Fruit fly (Drosophila melanogaster): ENCODE results near the gene Nepl19.
A peak's percentile ranks its signal among the peaks of the same experiment; 100 is the strongest.

Gene Nepl19

DNA sequence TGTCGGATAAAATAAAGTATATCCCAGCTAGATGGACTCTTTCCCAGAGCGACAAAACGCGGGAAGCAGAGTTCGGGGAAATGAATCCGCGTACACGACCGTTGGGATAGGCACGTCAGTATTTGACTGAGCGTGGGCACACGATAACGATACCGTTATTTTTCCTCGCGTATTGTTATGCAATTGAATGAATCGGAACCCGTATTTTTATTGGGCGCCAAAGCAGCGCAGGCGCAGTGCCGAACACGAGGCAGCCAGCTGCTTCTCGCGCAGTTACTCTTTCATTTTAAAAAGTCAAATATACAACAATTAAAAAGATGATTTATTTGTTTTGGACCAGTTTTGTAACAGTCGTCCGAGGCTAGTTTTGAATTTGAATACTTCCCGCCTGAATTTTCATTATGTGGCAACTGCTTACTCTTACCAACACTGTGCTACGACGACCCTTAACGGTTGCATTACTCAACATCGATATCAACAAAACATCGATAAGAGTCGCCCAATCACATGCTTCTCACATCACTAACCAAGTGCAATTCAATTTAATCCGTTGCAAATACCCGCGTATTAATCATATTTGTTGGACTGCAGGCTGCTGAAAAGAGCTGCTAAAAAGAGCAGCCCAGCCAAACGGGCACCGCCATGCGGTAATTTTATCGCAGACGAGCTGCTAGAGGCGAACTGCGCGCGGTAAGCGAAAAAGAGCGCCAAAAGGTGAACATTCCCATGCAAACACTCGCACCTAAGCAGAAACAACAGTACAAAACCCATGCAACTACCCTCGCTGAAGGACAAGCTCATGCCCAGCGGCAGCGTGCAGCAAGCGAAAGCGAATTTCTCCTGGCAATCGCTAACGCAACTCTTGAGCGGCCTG, 7.9 kb upstream of the Nepl19 start, which contains the start of the genes CG33203 and Doa (continued):
- TF ChIP-seq Sox102F (GFP tag; optimal IDR thresholded peaks at IDR 0.05) (no peak), Eip74EF (GFP tag; optimal IDR thresholded peaks at IDR 0.05) (no peak), CG17829 (tag; optimal IDR thresholded peaks at IDR 0.05) (peak; percentile 46), CG15514 (GFP tag; optimal IDR thresholded peaks at IDR 0.05) (peak; percentile 68), dan (GFP tag; IDR thresholded peaks at IDR 0.05) (no peak), Myb (GFP tag; optimal IDR thresholded peaks at IDR 0.05) (peak; percentile 98), D (optimal IDR thresholded peaks at IDR 0.05) (no peak), D (GFP tag; optimal IDR thresholded peaks at IDR 0.05) (no peak), CG32532 (GFP tag; IDR thresholded peaks at IDR 0.05) (peak; percentile 44; the same call in 1 of the 2 replicates), zf30C (GFP tag; optimal IDR thresholded peaks at IDR 0.05) (no peak), Dp (GFP tag; optimal IDR thresholded peaks at IDR 0.05) (peak; percentile 98), sim (GFP tag; IDR thresholded peaks at IDR 0.05) (no peak), Rfx (GFP tag; IDR thresholded peaks at IDR 0.05) (peak; percentile 71), CG7839 (tag; optimal IDR thresholded peaks at IDR 0.05) (peak; percentile 6), pb (GFP tag; optimal IDR thresholded peaks at IDR 0.05) (no peak), lov (optimal IDR thresholded peaks at IDR 0.05) (no peak), lov (GFP tag; IDR thresholded peaks at IDR 0.05) (no peak), ATbp (GFP tag; optimal IDR thresholded peaks at IDR 0.05) (no peak), luna (GFP tag; optimal IDR thresholded peaks at IDR 0.05) (no peak), CG13287 (GFP tag; IDR thresholded peaks at IDR 0.05; ENCODE audit: partially characterized antibody) (peak; percentile 90), sima (GFP tag; optimal IDR thresholded peaks at IDR 0.05) (peak; percentile 39), br (optimal IDR thresholded peaks at IDR 0.05) (no peak), wdn (GFP tag; IDR thresholded peaks at IDR 0.05) (no peak), knrl (GFP tag; IDR thresholded peaks at IDR 0.05; ENCODE audit: partially characterized antibody) (peak; percentile 90), CG33557 (GFP tag; optimal IDR thresholded peaks at IDR 0.05) (no peak), CG17912 (GFP tag; optimal IDR thresholded peaks at IDR 0.05) (no peak), oc (tag; optimal IDR thresholded peaks at IDR 0.05) (peak; percentile 32), CG6854 (GFP tag; optimal IDR thresholded peaks at IDR 0.05) (no peak), az2 (GFP tag; optimal IDR thresholded peaks at IDR 0.05) (peak; percentile 3), danr (GFP tag; IDR thresholded peaks at IDR 0.05) (no peak), sisA (GFP tag; IDR thresholded peaks at IDR 0.05) (peak; percentile 26; the same call in 1 of the 2 replicates), kay (GFP tag; optimal IDR thresholded peaks at IDR 0.05) (peak; percentile 2), sr (GFP tag; IDR thresholded peaks at IDR 0.05) (no peak), Asciz (GFP tag; optimal IDR thresholded peaks at IDR 0.05) (no peak), CG17186 (GFP tag; optimal IDR thresholded peaks at IDR 0.05) (peak; percentile 25), CG34224 (GFP tag; IDR thresholded peaks at IDR 0.05; ENCODE audit: partially characterized antibody) (peak; percentile 82), maf-S (GFP tag; optimal IDR thresholded peaks at IDR 0.05) (peak; percentile 10), CG15696 (tag; optimal IDR thresholded peaks at IDR 0.05) (no peak), Dek (tag; optimal IDR thresholded peaks at IDR 0.05) (no peak), CG7556 (GFP tag; optimal IDR thresholded peaks at IDR 0.05) (peak; percentile 17), en (GFP tag; optimal IDR thresholded peaks at IDR 0.05) (peak; percentile 28), da (GFP tag; optimal IDR thresholded peaks at IDR 0.05) (no peak), Dip3 (GFP tag; optimal IDR thresholded peaks at IDR 0.05) (peak; percentile 17), btn (GFP tag; optimal IDR thresholded peaks at IDR 0.05) (no peak), CG11247 (GFP tag; IDR thresholded peaks at IDR 0.05) (no peak; the same call in 1 of the 2 replicates), CG4404 (GFP tag; IDR thresholded peaks at IDR 0.05) (no peak; the same call in 1 of the 2 replicates), CG6765 (GFP tag; optimal IDR thresholded peaks at IDR 0.05) (no peak), CG3163 (GFP tag; optimal IDR thresholded peaks at IDR 0.05) (peak; percentile 26), Ssrp (tag; optimal IDR thresholded peaks at IDR 0.05) (no peak), fd64A (GFP tag; optimal IDR thresholded peaks at IDR 0.05) (no peak)

Data from whole organism, embryonic.